Worm (Caenorhabditis elegans) whole organism, L2 larva: ENCODE measurements around the gene clec-160.

Experiments used
- C34F6.9 ChIP-seq: fragments of 150-350 bp; optimal IDR thresholded peaks from 2 replicates; lab custom pipeline; 2014; ENCODE audit warnings: missing biosample characterization, missing genetic modification characterization
- F13H6.1 ChIP-seq: sonication (generic microtip); optimal IDR thresholded peaks from 2 replicates; lab custom pipeline; 2016; ENCODE audit warnings: missing genetic modification characterization, missing compliant biosample characterization
- R02D3.7 ChIP-seq: fragments of 150-350 bp; optimal IDR thresholded peaks from 2 replicates; lab custom pipeline; 2014; ENCODE audit warnings: missing biosample characterization, missing genetic modification characterization
- alr-1 ChIP-seq: fragments of 150-350 bp; optimal IDR thresholded peaks from 2 replicates; lab custom pipeline; 2014; ENCODE audit warnings: missing biosample characterization, missing genetic modification characterization
- aly-2 ChIP-seq: fragments of 150-350 bp; optimal IDR thresholded peaks from 2 replicates; lab custom pipeline; 2014; ENCODE audit warnings: missing biosample characterization, missing genetic modification characterization
- ama-1 ChIP-seq: fragments of 150-350 bp; optimal IDR thresholded peaks from 2 replicates; lab custom pipeline; 2018; ENCODE audit warnings: inconsistent platforms
- blmp-1 ChIP-seq: sonication (generic microtip); optimal IDR thresholded peaks from 2 replicates; lab custom pipeline; 2017; ENCODE audit warnings: missing genetic modification characterization, mild to moderate bottlenecking, missing compliant biosample characterization, antibody characterized with exemption, moderate library complexity; ENCODE audit not compliant: insufficient read depth
- ceh-16 ChIP-seq: fragments of 150-350 bp; optimal IDR thresholded peaks from 2 replicates; lab custom pipeline; 2014; ENCODE audit warnings: missing biosample characterization, missing genetic modification characterization
- ceh-82 ChIP-seq: fragments of 150-350 bp; optimal IDR thresholded peaks from 2 replicates; lab custom pipeline; 2014; ENCODE audit warnings: missing biosample characterization, missing genetic modification characterization
- crh-2 ChIP-seq: sonication (generic microtip); optimal IDR thresholded peaks from 2 replicates; lab custom pipeline; 2017; ENCODE audit warnings: missing biosample characterization, missing genetic modification characterization
- egl-27 ChIP-seq: sonication (generic microtip); optimal IDR thresholded peaks from 3 replicates; lab custom pipeline; 2017; ENCODE audit warnings: missing biosample characterization, missing genetic modification reagents, missing genetic modification characterization
- elt-1 ChIP-seq: fragments of 150-350 bp; optimal IDR thresholded peaks from 2 replicates; lab custom pipeline; 2014; ENCODE audit warnings: missing biosample characterization, missing genetic modification characterization
- elt-3 ChIP-seq: sonication (generic microtip); optimal IDR thresholded peaks from 2 replicates; lab custom pipeline; 2017; ENCODE audit warnings: missing biosample characterization, missing genetic modification characterization
- fos-1 ChIP-seq: fragments of 150-350 bp; optimal IDR thresholded peaks from 2 replicates; lab custom pipeline; 2014; ENCODE audit warnings: missing biosample characterization, missing genetic modification characterization
- lin-11 ChIP-seq: fragments of 150-350 bp; sonication (generic microtip); optimal IDR thresholded peaks from 2 replicates; lab custom pipeline; 2014; ENCODE audit warnings: missing biosample characterization, missing genetic modification characterization, inconsistent platforms, mixed read lengths
- lin-13 ChIP-seq: fragments of 150-350 bp; optimal IDR thresholded peaks from 2 replicates; lab custom pipeline; 2014; ENCODE audit warnings: missing biosample characterization, missing genetic modification reagents, missing genetic modification characterization
- lin-39 ChIP-seq: fragments of 150-350 bp; optimal IDR thresholded peaks from 2 replicates; lab custom pipeline; 2014; ENCODE audit warnings: missing biosample characterization, missing genetic modification reagents, missing genetic modification characterization
- lsy-2 ChIP-seq, 2 experiments: fragments of 150-350 bp in 1 of 2; sonication (generic microtip) in 1 of 2; optimal IDR thresholded peaks; 2 replicates each; lab custom pipeline; 2014 to 2017; ENCODE audit warnings: missing biosample characterization in 2 of 2, missing genetic modification characterization in 2 of 2
- mab-5 ChIP-seq: fragments of 150-350 bp; optimal IDR thresholded peaks from 2 replicates; lab custom pipeline; 2014; ENCODE audit warnings: missing biosample characterization, missing genetic modification characterization
- mbf-1 ChIP-seq: sonication (generic microtip); optimal IDR thresholded peaks from 2 replicates; lab custom pipeline; 2017; ENCODE audit warnings: missing biosample characterization, missing genetic modification characterization
- mdl-1 ChIP-seq, 2 experiments: fragments of 150-350 bp in 1 of 2; sonication (generic microtip) in 1 of 2; optimal IDR thresholded peaks; 2 replicates each; lab custom pipeline; 2017; ENCODE audit warnings: missing biosample characterization in 2 of 2, missing genetic modification characterization in 2 of 2
- nhr-11 ChIP-seq: fragments of 150-350 bp; optimal IDR thresholded peaks from 2 replicates; lab custom pipeline; 2014; ENCODE audit warnings: missing biosample characterization, missing genetic modification characterization
- nhr-12 ChIP-seq: fragments of 150-350 bp; optimal IDR thresholded peaks from 2 replicates; lab custom pipeline; 2014; ENCODE audit warnings: missing biosample characterization, missing genetic modification characterization
- nhr-23 ChIP-seq: fragments of 150-350 bp; optimal IDR thresholded peaks from 2 replicates; lab custom pipeline; 2014; ENCODE audit warnings: missing biosample characterization, missing genetic modification reagents, missing genetic modification characterization
- nhr-237 ChIP-seq: fragments of 150-350 bp; optimal IDR thresholded peaks from 2 replicates; lab custom pipeline; 2014; ENCODE audit warnings: missing biosample characterization, missing genetic modification characterization
- nhr-6 ChIP-seq: fragments of 150-350 bp; optimal IDR thresholded peaks from 2 replicates; lab custom pipeline; 2014; ENCODE audit warnings: missing biosample characterization, missing genetic modification characterization
- peb-1 ChIP-seq: fragments of 150-350 bp; optimal IDR thresholded peaks from 2 replicates; lab custom pipeline; 2014; ENCODE audit warnings: missing biosample characterization, missing genetic modification characterization
- skn-1 ChIP-seq: sonication (generic microtip); optimal IDR thresholded peaks from 2 replicates; lab custom pipeline; 2017; ENCODE audit warnings: missing biosample characterization, missing genetic modification characterization
- sma-9 ChIP-seq, 2 experiments: fragments of 150-350 bp in 1 of 2; sonication (generic microtip) in 1 of 2; optimal IDR thresholded peaks; 2 replicates each; lab custom pipeline; 2014 to 2016; ENCODE audit warnings: missing genetic modification characterization in 2 of 2, mild to moderate bottlenecking in 1 of 2, missing biosample characterization in 1 of 2, missing compliant biosample characterization in 1 of 2, missing genetic modification reagents in 1 of 2, moderate library complexity in 1 of 2
- snpc-4 ChIP-seq: fragments of 150-350 bp; optimal IDR thresholded peaks from 2 replicates; lab custom pipeline; 2014; ENCODE audit warnings: missing biosample characterization, missing genetic modification characterization
- unc-39 ChIP-seq: fragments of 150-350 bp; optimal IDR thresholded peaks from 2 replicates; lab custom pipeline; 2014; ENCODE audit warnings: missing biosample characterization, missing genetic modification characterization
- unc-55 ChIP-seq: fragments of 150-350 bp; sonication (generic microtip); optimal IDR thresholded peaks from 3 replicates; lab custom pipeline; 2014; ENCODE audit warnings: missing biosample characterization, missing genetic modification reagents, missing genetic modification characterization
- unc-62 ChIP-seq: fragments of 150-350 bp; optimal IDR thresholded peaks from 2 replicates; lab custom pipeline; 2014; ENCODE audit warnings: missing biosample characterization, missing genetic modification reagents, missing genetic modification characterization
- zag-1 ChIP-seq: fragments of 150-350 bp; optimal IDR thresholded peaks from 2 replicates; lab custom pipeline; 2014; ENCODE audit warnings: missing biosample characterization, missing genetic modification characterization
- ztf-1 ChIP-seq: fragments of 200-800 bp; sonication (Bioruptor generic); conservative IDR thresholded peaks from 2 replicates; pipeline ENCODE4 v1.3.6; 2022; ENCODE audit warnings: missing genetic modification characterization, missing compliant biosample characterization
- ztf-4 ChIP-seq: fragments of 150-350 bp; optimal IDR thresholded peaks from 2 replicates; lab custom pipeline; 2014; ENCODE audit warnings: missing biosample characterization, missing genetic modification characterization

The clec-160 gene

ce11 chrIII:8279567-8279966 lies 3.8 kb upstream of the clec-160 start:
- no peak for TF ChIP-seq egl-27 (tag; lab: Kevin White, UChicago)
- TF ChIP-seq snpc-4 (tag; lab: Kevin White, UChicago): no peak
- no peak for TF ChIP-seq elt-3
- no peak for TF ChIP-seq blmp-1 (tag; lab: Kevin White, UChicago)
- TF ChIP-seq sma-9 (GFP tag; optimal IDR thresholded peaks at IDR 0.05; lab: Kevin White, UChicago): no peak
- TF ChIP-seq sma-9 (tag; optimal IDR thresholded peaks at IDR 0.05; lab: Kevin White, UChicago): no peak
- TF ChIP-seq lsy-2 (tag; optimal IDR thresholded peaks at IDR 0.05; lab: Kevin White, UChicago): no peak
- no peak for TF ChIP-seq mdl-1 (tag; optimal IDR thresholded peaks at IDR 0.05; lab: Kevin White, UChicago)
- TF ChIP-seq nhr-12 (tag; lab: Kevin White, UChicago): no peak
- no peak for TF ChIP-seq nhr-6 (tag; lab: Kevin White, UChicago)
- TF ChIP-seq nhr-23 (tag; lab: Kevin White, UChicago): no peak
- no peak for TF ChIP-seq ztf-1 (GFP tag; lab: Robert Waterston, UW)
- TF ChIP-seq unc-62 (GFP tag; lab: Kevin White, UChicago): no peak
- no peak for TF ChIP-seq elt-1
- no peak for TF ChIP-seq ceh-82 (tag; lab: Kevin White, UChicago)
- no peak for TF ChIP-seq mbf-1 (tag; lab: Kevin White, UChicago)
- no peak for TF ChIP-seq zag-1 (tag; lab: Kevin White, UChicago)
- no peak for TF ChIP-seq C34F6.9
- TF ChIP-seq peb-1 (tag; lab: Kevin White, UChicago): no peak
- TF ChIP-seq ztf-4 (tag; lab: Kevin White, UChicago): no peak
- no peak for TF ChIP-seq lin-13

- no peak for TF ChIP-seq ztf-1 (GFP tag; lab: Robert Waterston, UW)
- TF ChIP-seq ama-1 (lab: Kevin White, UChicago): no peak
- TF ChIP-seq nhr-237 (tag; lab: Kevin White, UChicago): no peak
- no peak for TF ChIP-seq elt-1
- TF ChIP-seq skn-1: no peak
- TF ChIP-seq lin-13: no peak
- TF ChIP-seq peb-1 (tag; lab: Kevin White, UChicago): no peak
- TF ChIP-seq sma-9 (GFP tag; optimal IDR thresholded peaks at IDR 0.05; lab: Kevin White, UChicago): no peak
- TF ChIP-seq sma-9 (tag; optimal IDR thresholded peaks at IDR 0.05; lab: Kevin White, UChicago): no peak
- TF ChIP-seq lin-11 (tag; lab: Kevin White, UChicago): no peak
- no peak for TF ChIP-seq nhr-23 (tag; lab: Kevin White, UChicago)
- no peak for TF ChIP-seq ceh-16 (tag; lab: Kevin White, UChicago)
- no peak for TF ChIP-seq mab-5 (tag; lab: Kevin White, UChicago)
- no peak for TF ChIP-seq nhr-11
- no peak for TF ChIP-seq unc-39 (tag; lab: Kevin White, UChicago)
- no peak for TF ChIP-seq lin-39 (tag; lab: Kevin White, UChicago)
- no peak for TF ChIP-seq nhr-12 (tag; lab: Kevin White, UChicago)
Observed at ce11 chrIII:8278801-8279200, 3.0 kb upstream of the clec-160 start, which contains the start of gene mig-10. mig-10 (plus strand) TSS chrIII:8279101.

ce11 chrIII:8271676-8272225 lies 4.0 kb downstream of the clec-160 start, which contains the start of the genes mps-4 and F09G8.10:
mps-4 (minus strand) TSS chrIII:8271776.
F09G8.10 (minus strand) TSS chrIII:8272175.
- TF ChIP-seq unc-55 (GFP tag; lab: Kevin White, UChicago) (no peak), alr-1 (no peak), blmp-1 (tag; lab: Kevin White, UChicago) (no peak), peb-1 (tag; lab: Kevin White, UChicago) (no peak), egl-27 (tag; lab: Kevin White, UChicago) (no peak), R02D3.7 (no peak), fos-1 (no peak), snpc-4 (tag; lab: Kevin White, UChicago) (no peak), F13H6.1 (tag; lab: Kevin White, UChicago) (no peak), mbf-1 (tag; lab: Kevin White, UChicago) (no peak), skn-1 (no peak), crh-2 (tag; lab: Kevin White, UChicago) (no peak), lin-39 (tag; lab: Kevin White, UChicago) (no peak), nhr-23 (tag; lab: Kevin White, UChicago) (no peak), zag-1 (tag; lab: Kevin White, UChicago) (no peak), sma-9 (GFP tag; optimal IDR thresholded peaks at IDR 0.05; lab: Kevin White, UChicago) (no peak), sma-9 (tag; optimal IDR thresholded peaks at IDR 0.05; lab: Kevin White, UChicago) (no peak), aly-2 (tag; lab: Kevin White, UChicago) (no peak), ceh-82 (tag; lab: Kevin White, UChicago) (no peak), lsy-2 (tag; optimal IDR thresholded peaks at IDR 0.05; lab: Kevin White, UChicago) (no peak), nhr-11 (no peak)
- TF ChIP-seq, all 48 proteins: peak for 0
